Fruit fly (Drosophila melanogaster): ENCODE measurements around the gene nrv2.

The nrv2 gene

dm6 chr2L:6841349-6841748, 42.7 kb upstream of the nrv2 start (continued):
- TF ChIP-seq HLHmδ (GFP tag; optimal IDR thresholded peaks at IDR 0.05), result no peak
- no peak for TF ChIP-seq CG17912 (GFP tag; optimal IDR thresholded peaks at IDR 0.05)
- peak; percentile 75 for TF ChIP-seq bab2 (GFP tag; optimal IDR thresholded peaks at IDR 0.05)
- 0 out of 2 replicates have a peak, but pooled peaks have one; percentile 12 for TF ChIP-seq Lim3 (GFP tag; IDR thresholded peaks at IDR 0.05)
- peak; percentile 63 for TF ChIP-seq btn (GFP tag; optimal IDR thresholded peaks at IDR 0.05)
- TF ChIP-seq twi (tag; optimal IDR thresholded peaks at IDR 0.05), result peak; percentile 70
- peak; percentile 67 for TF ChIP-seq az2 (GFP tag; optimal IDR thresholded peaks at IDR 0.05)
- no peak for TF ChIP-seq gfzf (GFP tag; optimal IDR thresholded peaks at IDR 0.05)
- peak; percentile 76 for TF ChIP-seq CG7556 (GFP tag; optimal IDR thresholded peaks at IDR 0.05)
- peak; percentile 61 for TF ChIP-seq Sox100B (GFP tag; optimal IDR thresholded peaks at IDR 0.05)
- TF ChIP-seq CHES-1-like (GFP tag; optimal IDR thresholded peaks at IDR 0.05), result peak; percentile 10
- no peak for TF ChIP-seq pfk (GFP tag; optimal IDR thresholded peaks at IDR 0.05)
- peak; percentile 81 for TF ChIP-seq onecut (GFP tag; IDR thresholded peaks at IDR 0.05)
- TF ChIP-seq sd (tag; optimal IDR thresholded peaks at IDR 0.05), result no peak
- 0 out of 2 replicates have a peak, but pooled peaks have one; percentile 10 for TF ChIP-seq CG17612 (GFP tag; IDR thresholded peaks at IDR 0.05)
- peak; percentile 69 for TF ChIP-seq trem (tag; optimal IDR thresholded peaks at IDR 0.05)
- TF ChIP-seq sqz (GFP tag; optimal IDR thresholded peaks at IDR 0.05), result peak; percentile 62
- TF ChIP-seq CG3065 (GFP tag; optimal IDR thresholded peaks at IDR 0.05), result peak; percentile 6
- TF ChIP-seq ap (GFP tag; IDR thresholded peaks at IDR 0.05), result peak; percentile 40; the same call in 1 of the 2 replicates
- peak; percentile 91 for TF ChIP-seq CG10959 (GFP tag; IDR thresholded peaks at IDR 0.05)
- peak; percentile 61 for TF ChIP-seq bcd (GFP tag; optimal IDR thresholded peaks at IDR 0.05)
- TF ChIP-seq dimm (GFP tag; IDR thresholded peaks at IDR 0.05), result peak; percentile 44; the same call in 1 of the 2 replicates
- TF ChIP-seq Camta (GFP tag; optimal IDR thresholded peaks at IDR 0.05), result peak; percentile 59
- no peak for TF ChIP-seq cwo (GFP tag; optimal IDR thresholded peaks at IDR 0.05)
- peak; percentile 77 for TF ChIP-seq jumu (GFP tag; optimal IDR thresholded peaks at IDR 0.05)
- no peak for TF ChIP-seq danr (GFP tag; IDR thresholded peaks at IDR 0.05)
- no peak for TF ChIP-seq CG34376 (GFP tag; optimal IDR thresholded peaks at IDR 0.05)
- TF ChIP-seq CG6791 (GFP tag; IDR thresholded peaks at IDR 0.05; ENCODE audit: partially characterized antibody), result no peak
- TF ChIP-seq CG10654 (GFP tag; optimal IDR thresholded peaks at IDR 0.05), result peak; percentile 37
- TF ChIP-seq prd (optimal IDR thresholded peaks at IDR 0.05), result no peak
- peak; percentile 95 for TF ChIP-seq prd (GFP tag; IDR thresholded peaks at IDR 0.05)
- TF ChIP-seq ro (GFP tag; IDR thresholded peaks at IDR 0.05), result peak; percentile 59; the same call in 1 of the 2 replicates
- 0 out of 2 replicates have a peak, but pooled peaks have one; percentile 15 for TF ChIP-seq CG11085 (GFP tag; IDR thresholded peaks at IDR 0.05)
- no peak for TF ChIP-seq h (optimal IDR thresholded peaks at IDR 0.05)
- TF ChIP-seq stc (GFP tag; IDR thresholded peaks at IDR 0.05), result peak; percentile 52; the same call in 1 of the 2 replicates
- peak; percentile 53; the same call in 1 of the 2 replicates for TF ChIP-seq CG4360 (GFP tag; IDR thresholded peaks at IDR 0.05)
- TF ChIP-seq jigr1 (GFP tag; IDR thresholded peaks at IDR 0.05), result peak; percentile 74; the same call in 2 of the 3 replicates
- TF ChIP-seq Asciz (GFP tag; optimal IDR thresholded peaks at IDR 0.05), result peak; percentile 36
- TF ChIP-seq Dek (tag; optimal IDR thresholded peaks at IDR 0.05), result no peak
- peak; percentile 67 for TF ChIP-seq Ada2b (GFP tag; IDR thresholded peaks at IDR 0.05)
- peak; percentile 48 for TF ChIP-seq Max (GFP tag; optimal IDR thresholded peaks at IDR 0.05)
- TF ChIP-seq otp (GFP tag; IDR thresholded peaks at IDR 0.05), result peak; percentile 85
- peak; percentile 75 for TF ChIP-seq CG8388 (GFP tag; optimal IDR thresholded peaks at IDR 0.05)
- peak; percentile 77 for TF ChIP-seq dmrt99B (tag; optimal IDR thresholded peaks at IDR 0.05)
- TF ChIP-seq Dad (GFP tag; optimal IDR thresholded peaks at IDR 0.05), result peak; percentile 64
- peak; percentile 45 for TF ChIP-seq run (tag; optimal IDR thresholded peaks at IDR 0.05)
- TF ChIP-seq Sry-δ (GFP tag; optimal IDR thresholded peaks at IDR 0.05), result peak; percentile 33
- TF ChIP-seq fru (optimal IDR thresholded peaks at IDR 0.05), result no peak
- no peak for TF ChIP-seq Oaz (GFP tag; IDR thresholded peaks at IDR 0.05)
- TF ChIP-seq salm (tag; optimal IDR thresholded peaks at IDR 0.05), result peak; percentile 20
- peak; percentile 36 for TF ChIP-seq CG9437 (GFP tag; optimal IDR thresholded peaks at IDR 0.05)
- peak; percentile 56 for TF ChIP-seq CG9609 (GFP tag; optimal IDR thresholded peaks at IDR 0.05)
